Worm (Caenorhabditis elegans) whole organism, L2 larva: ENCODE data around the gene C01F6.14.

Source experiments
- R02D3.7 ChIP-seq: fragments of 150-350 bp; optimal IDR thresholded peaks from 2 replicates; lab custom pipeline; 2014; ENCODE audit warnings: missing biosample characterization, missing genetic modification characterization
- ama-1 ChIP-seq: fragments of 150-350 bp; optimal IDR thresholded peaks from 2 replicates; lab custom pipeline; 2018; ENCODE audit warnings: inconsistent platforms
- nhr-12 ChIP-seq: fragments of 150-350 bp; optimal IDR thresholded peaks from 2 replicates; lab custom pipeline; 2014; ENCODE audit warnings: missing biosample characterization, missing genetic modification characterization
- unc-62 ChIP-seq: fragments of 150-350 bp; optimal IDR thresholded peaks from 2 replicates; lab custom pipeline; 2014; ENCODE audit warnings: missing biosample characterization, missing genetic modification reagents, missing genetic modification characterization

ce11 chrIV:9140172-9140805 lies 36.4 kb upstream of the C01F6.14 start:
- no peak for TF ChIP-seq nhr-12
- no peak for TF ChIP-seq ama-1 (lab: Kevin White, UChicago)
- TF ChIP-seq unc-62 (GFP tag; lab: Kevin White, UChicago): no peak
- TF ChIP-seq R02D3.7 (tag; lab: Kevin White, UChicago): no peak
